Comparison of ENCODE assay signal across 1 fruit fly cellular context in the genomic region with DNA sequence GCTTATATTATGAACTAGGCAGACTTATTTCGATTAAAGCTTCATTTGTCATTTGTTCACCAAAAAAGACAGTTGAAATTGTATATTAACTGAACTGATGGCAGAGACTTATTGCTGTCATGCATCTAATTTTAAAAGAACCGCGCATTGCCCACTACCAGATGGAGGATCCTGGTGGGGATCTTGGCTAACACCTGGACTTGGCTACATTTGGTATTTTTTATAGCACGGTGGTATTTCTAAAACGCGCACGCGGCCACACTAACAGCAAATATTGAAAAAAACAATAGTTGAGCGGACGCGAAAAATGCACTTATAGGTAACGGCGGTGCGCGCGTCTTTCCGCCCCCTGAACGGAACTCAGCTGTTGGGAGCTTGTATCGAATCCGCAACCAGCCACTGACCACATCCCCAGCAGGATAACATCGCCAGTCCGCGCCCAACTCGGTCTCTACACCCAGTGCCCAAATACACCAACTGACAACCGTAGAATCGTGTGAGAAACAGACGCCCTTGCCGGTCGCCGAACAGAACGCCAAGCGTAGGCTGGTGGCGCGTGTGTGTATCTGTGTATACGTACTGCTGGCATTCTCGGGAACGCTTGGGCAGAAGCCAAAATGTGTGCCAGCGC.
A peak's percentile ranks its signal among the peaks of the same experiment; 100 is the strongest.
TF ChIP-seq lines count a peak whose summit lies in the region.

No protein-coding gene starts in this region.

TF ChIP-seq in whole organism, embryonic, 481 proteins besides CTCF, POLR2A, EP300 and RAD21 (continued from another document):
- TF ChIP-seq hth (optimal IDR thresholded peaks at IDR 0.05; lab: Kevin White, UChicago) = no peak
- TF ChIP-seq sim (GFP tag; IDR thresholded peaks at IDR 0.05; lab: Robert Waterston, UW) = no peak
- no peak for TF ChIP-seq CG2202 (tag; optimal IDR thresholded peaks at IDR 0.05; lab: Kevin White, UChicago)
- no peak for TF ChIP-seq CG16813 (GFP tag; IDR thresholded peaks at IDR 0.05; lab: Robert Waterston, UW; ENCODE audit: partially characterized antibody)
- no peak for TF ChIP-seq p53 (GFP tag; optimal IDR thresholded peaks at IDR 0.05; lab: Kevin White, UChicago)
- TF ChIP-seq NFAT (GFP tag; IDR thresholded peaks at IDR 0.05; lab: Robert Waterston, UW) = no peak
- TF ChIP-seq CG1603 (tag; optimal IDR thresholded peaks at IDR 0.05; lab: Kevin White, UChicago) = peak; percentile 75
- no peak for TF ChIP-seq CG10654 (GFP tag; optimal IDR thresholded peaks at IDR 0.05; lab: Kevin White, UChicago)
- peak; percentile 70 for TF ChIP-seq CG14710 (tag; optimal IDR thresholded peaks at IDR 0.05; lab: Kevin White, UChicago)
- no peak for TF ChIP-seq CG11093 (GFP tag; IDR thresholded peaks at IDR 0.05; lab: Robert Waterston, UW)
- TF ChIP-seq Elba2 (GFP tag; optimal IDR thresholded peaks at IDR 0.05; lab: Kevin White, UChicago) = peak; percentile 59
- no peak for TF ChIP-seq Chrac-16 (GFP tag; optimal IDR thresholded peaks at IDR 0.05; lab: Kevin White, UChicago)
- TF ChIP-seq E2f1 (GFP tag; IDR thresholded peaks at IDR 0.05; lab: Robert Waterston, UW) = no peak
- peak; percentile 83; the same call in 1 of the 3 replicates for TF ChIP-seq CG34422 (GFP tag; IDR thresholded peaks at IDR 0.05; lab: Robert Waterston, UW)
- TF ChIP-seq BtbVII (GFP tag; optimal IDR thresholded peaks at IDR 0.05; lab: Kevin White, UChicago) = no peak
- no peak for TF ChIP-seq CG16863 (GFP tag; optimal IDR thresholded peaks at IDR 0.05; lab: Kevin White, UChicago)
- no peak for TF ChIP-seq CG10274 (GFP tag; optimal IDR thresholded peaks at IDR 0.05; lab: Kevin White, UChicago)
- 0 out of 2 replicates have a peak, but pooled peaks have one; percentile 27 for TF ChIP-seq CG6689 (GFP tag; IDR thresholded peaks at IDR 0.05; lab: Robert Waterston, UW)
- no peak for TF ChIP-seq CG12236 (GFP tag; optimal IDR thresholded peaks at IDR 0.05; lab: Kevin White, UChicago)
- TF ChIP-seq lola (GFP tag; optimal IDR thresholded peaks at IDR 0.05; lab: Kevin White, UChicago) = no peak
- TF ChIP-seq scrt (GFP tag; optimal IDR thresholded peaks at IDR 0.05; lab: Kevin White, UChicago) = peak; percentile 9
- TF ChIP-seq zf30C (GFP tag; optimal IDR thresholded peaks at IDR 0.05; lab: Kevin White, UChicago) = no peak
- peak; percentile 31; the same call in 1 of the 2 replicates for TF ChIP-seq CG31441 (GFP tag; IDR thresholded peaks at IDR 0.05; lab: Robert Waterston, UW)
- TF ChIP-seq wdn (GFP tag; IDR thresholded peaks at IDR 0.05; lab: Robert Waterston, UW) = no peak
- no peak for TF ChIP-seq Tbp (GFP tag; optimal IDR thresholded peaks at IDR 0.05; lab: Kevin White, UChicago)
- no peak for TF ChIP-seq CG15011 (GFP tag; optimal IDR thresholded peaks at IDR 0.05; lab: Kevin White, UChicago)
- no peak for TF ChIP-seq CG10462 (GFP tag; optimal IDR thresholded peaks at IDR 0.05; lab: Kevin White, UChicago)
- 0 out of 3 replicates have a peak, but pooled peaks have one; percentile 7 for TF ChIP-seq HLH4C (GFP tag; IDR thresholded peaks at IDR 0.05; lab: Robert Waterston, UW; ENCODE audit: partially characterized antibody)
- no peak for TF ChIP-seq caup (GFP tag; optimal IDR thresholded peaks at IDR 0.05; lab: Kevin White, UChicago; ENCODE audit: severe bottlenecking)
- TF ChIP-seq D (optimal IDR thresholded peaks at IDR 0.05; lab: Kevin White, UChicago) = no peak
- no peak for TF ChIP-seq D (GFP tag; optimal IDR thresholded peaks at IDR 0.05; lab: Kevin White, UChicago)
- TF ChIP-seq odd (GFP tag; optimal IDR thresholded peaks at IDR 0.05; lab: Kevin White, UChicago) = no peak
- no peak for TF ChIP-seq CG11723 (GFP tag; optimal IDR thresholded peaks at IDR 0.05; lab: Kevin White, UChicago)
- 0 out of 3 replicates have a peak, but pooled peaks have one; percentile 7 for TF ChIP-seq CG6791 (GFP tag; IDR thresholded peaks at IDR 0.05; lab: Robert Waterston, UW; ENCODE audit: partially characterized antibody)
- TF ChIP-seq CG17186 (GFP tag; optimal IDR thresholded peaks at IDR 0.05; lab: Kevin White, UChicago) = peak; percentile 75
- TF ChIP-seq Dll (GFP tag; IDR thresholded peaks at IDR 0.05; lab: Robert Waterston, UW; ENCODE audit: partially characterized antibody) = no peak
- TF ChIP-seq Ssrp (tag; optimal IDR thresholded peaks at IDR 0.05; lab: Kevin White, UChicago) = no peak
- TF ChIP-seq CG4360 (GFP tag; IDR thresholded peaks at IDR 0.05; lab: Robert Waterston, UW) = peak; percentile 9
- no peak for TF ChIP-seq Oli (tag; optimal IDR thresholded peaks at IDR 0.05; lab: Kevin White, UChicago)
- TF ChIP-seq H15 (GFP tag; IDR thresholded peaks at IDR 0.05; lab: Robert Waterston, UW) = 0 out of 3 replicates have a peak, but pooled peaks have one; percentile 6
- no peak for TF ChIP-seq Adf1 (GFP tag; IDR thresholded peaks at IDR 0.05; lab: Robert Waterston, UW)
- TF ChIP-seq CG32772 (GFP tag; IDR thresholded peaks at IDR 0.05; lab: Robert Waterston, UW) = peak; percentile 58
- no peak for TF ChIP-seq Asciz (GFP tag; optimal IDR thresholded peaks at IDR 0.05; lab: Kevin White, UChicago)
- no peak for TF ChIP-seq tx (GFP tag; optimal IDR thresholded peaks at IDR 0.05; lab: Kevin White, UChicago)
- no peak for TF ChIP-seq Vsx1 (GFP tag; optimal IDR thresholded peaks at IDR 0.05; lab: Kevin White, UChicago)
- TF ChIP-seq ac (GFP tag; optimal IDR thresholded peaks at IDR 0.05; lab: Kevin White, UChicago) = peak; percentile 11
- no peak for TF ChIP-seq lbe (GFP tag; optimal IDR thresholded peaks at IDR 0.05; lab: Kevin White, UChicago)
